Fruit fly (Drosophila melanogaster) whole organism, embryonic: Measurements from ENCODE around the gene FucTA.

Experiments
- Atf3 ChIP-seq: fragments of 200-800 bp; sonication (Bioruptor generic); optimal IDR thresholded peaks from 3 replicates; lab custom pipeline; 2016; ENCODE audit warnings: missing biosample characterization, missing genetic modification characterization
- Atf6 ChIP-seq: fragments of 200-800 bp; sonication (Bioruptor generic); IDR thresholded peaks from 2 replicates; pipeline ENCODE4 v1.3.6; 2022; ENCODE audit warnings: missing biosample characterization, missing genetic modification characterization
- Blimp-1 ChIP-seq: fragments of 200-800 bp; sonication (Bioruptor generic); optimal IDR thresholded peaks from 3 replicates; lab custom pipeline; 2018; ENCODE audit warnings: missing biosample characterization, missing genetic modification characterization, mild to moderate bottlenecking, moderate library complexity, missing genetic modification reagents
- CG10431 ChIP-seq: fragments of 200-800 bp; sonication (Bioruptor generic); optimal IDR thresholded peaks from 3 replicates; lab custom pipeline; 2018; ENCODE audit warnings: missing biosample characterization, mild to moderate bottlenecking, missing genetic modification characterization
- CG10565 ChIP-seq: fragments of 200-800 bp; sonication (Bioruptor generic); optimal IDR thresholded peaks from 3 replicates; lab custom pipeline; 2016; ENCODE audit warnings: missing biosample characterization, mild to moderate bottlenecking, missing genetic modification characterization
- CG11695 ChIP-seq: fragments of 200-800 bp; sonication (Bioruptor generic); IDR thresholded peaks from 3 replicates; pipeline ENCODE4 v1.3.6; 2022; ENCODE audit warnings: missing biosample characterization, missing genetic modification characterization
- CG12155 ChIP-seq: fragments of 200-800 bp; sonication (Bioruptor generic); optimal IDR thresholded peaks from 3 replicates; lab custom pipeline; 2016; ENCODE audit warnings: missing biosample characterization, missing genetic modification characterization
- CG13287 ChIP-seq: fragments of 200-800 bp; sonication (Bioruptor generic); IDR thresholded peaks from 2 replicates; pipeline ENCODE4 v1.3.6; 2022; ENCODE audit warnings: missing biosample characterization, missing genetic modification characterization; ENCODE audit not compliant: partially characterized antibody
- CG13296 ChIP-seq: fragments of 200-800 bp; sonication (Bioruptor generic); optimal IDR thresholded peaks from 3 replicates; lab custom pipeline; 2018; ENCODE audit warnings: missing biosample characterization, mild to moderate bottlenecking, missing genetic modification characterization
- CG13624 ChIP-seq: fragments of 200-800 bp; sonication (Bioruptor generic); optimal IDR thresholded peaks from 2 replicates; lab custom pipeline; 2016; ENCODE audit warnings: missing biosample characterization, missing genetic modification characterization
- CG14860 ChIP-seq: fragments of 200-800 bp; sonication (Bioruptor generic); IDR thresholded peaks from 3 replicates; pipeline ENCODE4 v1.3.6; 2022; ENCODE audit warnings: missing biosample characterization, missing genetic modification characterization; ENCODE audit not compliant: partially characterized antibody
- CG15011 ChIP-seq: fragments of 200-800 bp; sonication (Bioruptor generic); optimal IDR thresholded peaks from 3 replicates; lab custom pipeline; 2018; ENCODE audit warnings: missing biosample characterization, mild to moderate bottlenecking, missing genetic modification characterization
- CG18476 ChIP-seq: fragments of 200-800 bp; sonication (Bioruptor generic); optimal IDR thresholded peaks from 2 replicates; lab custom pipeline; 2016; ENCODE audit warnings: missing biosample characterization, mild to moderate bottlenecking, missing genetic modification characterization
- CG34422 ChIP-seq: fragments of 200-800 bp; sonication (Bioruptor generic); IDR thresholded peaks from 3 replicates; pipeline ENCODE4 v1.3.6; 2022; ENCODE audit warnings: missing biosample characterization, missing genetic modification characterization
- CG6254 ChIP-seq: fragments of 200-800 bp; sonication (Bioruptor generic); optimal IDR thresholded peaks from 3 replicates; lab custom pipeline; 2017; ENCODE audit warnings: mild to moderate bottlenecking, missing biosample characterization, missing genetic modification reagents, missing genetic modification characterization
- CG7745 ChIP-seq: fragments of 200-800 bp; sonication (Bioruptor generic); optimal IDR thresholded peaks from 2 replicates; lab custom pipeline; 2018; ENCODE audit warnings: missing biosample characterization, mild to moderate bottlenecking, missing genetic modification characterization, moderate library complexity
- CG7839 ChIP-seq: fragments of 200-800 bp; sonication (Bioruptor generic); optimal IDR thresholded peaks from 3 replicates; lab custom pipeline; 2018; ENCODE audit warnings: missing biosample characterization, mild to moderate bottlenecking, missing genetic modification characterization, moderate library complexity
- CG8089 ChIP-seq: fragments of 200-800 bp; sonication (Bioruptor generic); optimal IDR thresholded peaks from 3 replicates; lab custom pipeline; 2016; ENCODE audit warnings: missing biosample characterization, missing genetic modification characterization
- CTCF ChIP-seq: fragments of 200-800 bp; sonication (Bioruptor generic); optimal IDR thresholded peaks from 2 replicates; lab custom pipeline; 2017; ENCODE audit warnings: missing biosample characterization, mild to moderate bottlenecking, missing genetic modification characterization, moderate library complexity
- Doc2 ChIP-seq: fragments of 200-800 bp; sonication (Bioruptor generic); IDR thresholded peaks from 2 replicates; pipeline ENCODE4 v1.3.6; 2022; ENCODE audit warnings: missing biosample characterization, missing genetic modification characterization
- Doc3 ChIP-seq: fragments of 200-800 bp; sonication (Bioruptor generic); IDR thresholded peaks from 3 replicates; pipeline ENCODE4 v1.3.6; 2022; ENCODE audit warnings: missing biosample characterization, missing genetic modification characterization; ENCODE audit not compliant: partially characterized antibody
- Drgx ChIP-seq: fragments of 200-800 bp; sonication (Bioruptor generic); IDR thresholded peaks from 2 replicates; pipeline ENCODE4 v1.3.6; 2022; ENCODE audit warnings: missing biosample characterization, missing genetic modification characterization
- Fer3 ChIP-seq: fragments of 200-800 bp; sonication (Bioruptor generic); optimal IDR thresholded peaks from 2 replicates; lab custom pipeline; 2018; ENCODE audit warnings: missing biosample characterization, mild to moderate bottlenecking, missing genetic modification characterization, moderate library complexity
- H15 ChIP-seq: fragments of 200-800 bp; sonication (Bioruptor generic); IDR thresholded peaks from 3 replicates; pipeline ENCODE4 v1.3.6; 2022; ENCODE audit warnings: missing biosample characterization, missing genetic modification characterization
- HLH3B ChIP-seq: fragments of 200-800 bp; sonication (Bioruptor generic); IDR thresholded peaks from 2 replicates; pipeline ENCODE4 v1.3.6; 2022; ENCODE audit warnings: missing biosample characterization, missing genetic modification characterization
- Nf-YB ChIP-seq: fragments of 200-800 bp; sonication (Bioruptor generic); optimal IDR thresholded peaks from 3 replicates; lab custom pipeline; 2019; ENCODE audit warnings: missing biosample characterization, mild to moderate bottlenecking, missing genetic modification characterization, moderate library complexity
- Nf-YC ChIP-seq: fragments of 200-800 bp; optimal IDR thresholded peaks from 3 replicates; lab custom pipeline; 2019; ENCODE audit warnings: missing biosample characterization, mild to moderate bottlenecking, missing genetic modification characterization, moderate library complexity
- Pdp1 ChIP-seq, 2 experiments: fragments of 200-800 bp; sonication (Bioruptor generic); optimal IDR thresholded peaks; 3 replicates each; lab custom pipeline; 2016; ENCODE audit warnings: missing biosample characterization in 2 of 2, missing genetic modification characterization in 2 of 2, mild to moderate bottlenecking in 1 of 2, moderate library complexity in 1 of 2
- Ravus ChIP-seq: fragments of 200-800 bp; sonication (Bioruptor generic); IDR thresholded peaks from 2 replicates; pipeline ENCODE4 v1.3.6; 2022; ENCODE audit warnings: missing biosample characterization, missing genetic modification characterization
- Rx ChIP-seq: fragments of 200-800 bp; sonication (Bioruptor generic); IDR thresholded peaks from 2 replicates; pipeline ENCODE4 v1.3.6; 2022; ENCODE audit warnings: missing biosample characterization, missing genetic modification characterization
- TFAM ChIP-seq: fragments of 200-800 bp; sonication (Bioruptor generic); optimal IDR thresholded peaks from 2 replicates; lab custom pipeline; 2017; ENCODE audit warnings: missing biosample characterization, missing genetic modification characterization, inconsistent platforms
- Tbp ChIP-seq: fragments of >200 bp; optimal IDR thresholded peaks from 2 replicates; lab custom pipeline; 2018; ENCODE audit warnings: missing biosample characterization, missing genetic modification characterization
- Trl ChIP-seq, 3 experiments: fragments of >200 bp in 2 of 3; fragments of 200-800 bp in 1 of 3; sonication (Bioruptor generic) in 1 of 3; optimal IDR thresholded peaks; 2 replicates in 1 of 3; 3 replicates in 2 of 3; lab custom pipeline; 2016 to 2017; ENCODE audit warnings: missing biosample characterization in 1 of 3, missing genetic modification characterization in 1 of 3
- Usf ChIP-seq: fragments of 200-800 bp; sonication (Bioruptor generic); optimal IDR thresholded peaks from 2 replicates; lab custom pipeline; 2017; ENCODE audit warnings: missing genotype, missing biosample characterization, missing genetic modification characterization
- Xrp1 ChIP-seq: fragments of 200-800 bp; sonication (Bioruptor generic); IDR thresholded peaks from 2 replicates; pipeline ENCODE4 v1.3.6; 2022; ENCODE audit warnings: missing biosample characterization, missing genetic modification characterization
- al ChIP-seq: fragments of 200-800 bp; sonication (Bioruptor generic); IDR thresholded peaks from 2 replicates; pipeline ENCODE4 v1.3.6; 2022; ENCODE audit warnings: missing biosample characterization, missing genetic modification characterization
- ap ChIP-seq: fragments of 200-800 bp; sonication (Bioruptor generic); IDR thresholded peaks from 2 replicates; pipeline ENCODE4 v1.3.6; 2022; ENCODE audit warnings: missing biosample characterization, missing genetic modification characterization
- ci ChIP-seq: fragments of 200-800 bp; sonication (Bioruptor generic); IDR thresholded peaks from 3 replicates; pipeline ENCODE4 v1.3.6; 2022; ENCODE audit warnings: missing biosample characterization, missing genetic modification characterization
- dati ChIP-seq: fragments of 200-800 bp; sonication (Bioruptor generic); IDR thresholded peaks from 2 replicates; pipeline ENCODE4 v1.3.6; 2022; ENCODE audit warnings: missing biosample characterization, missing genetic modification characterization
- ftz-f1 ChIP-seq: fragments of 200-800 bp; sonication (Bioruptor generic); optimal IDR thresholded peaks from 2 replicates; lab custom pipeline; 2016; ENCODE audit warnings: missing biosample characterization, missing genetic modification characterization
- fu2 ChIP-seq: fragments of 200-800 bp; sonication (Bioruptor generic); optimal IDR thresholded peaks from 2 replicates; lab custom pipeline; 2016; ENCODE audit warnings: missing biosample characterization, missing genetic modification characterization
- grau ChIP-seq: fragments of 200-800 bp; optimal IDR thresholded peaks from 3 replicates; lab custom pipeline; 2019; ENCODE audit warnings: missing biosample characterization, mild to moderate bottlenecking, missing genetic modification characterization, moderate library complexity
- gro ChIP-seq: fragments of 200-800 bp; sonication (Bioruptor generic); optimal IDR thresholded peaks from 2 replicates; lab custom pipeline; 2016; ENCODE audit warnings: missing biosample characterization, missing genetic modification characterization
- inv ChIP-seq: fragments of 200-800 bp; sonication (Bioruptor generic); IDR thresholded peaks from 2 replicates; pipeline ENCODE4 v1.3.6; 2022; ENCODE audit warnings: missing biosample characterization, missing genetic modification characterization; ENCODE audit not compliant: partially characterized antibody
- pan ChIP-seq, 4 experiments: fragments of >200 bp in 3 of 4; fragments of 200-800 bp in 1 of 4; sonication (Bioruptor generic) in 1 of 4; optimal IDR thresholded peaks in 3 of 4; IDR thresholded peaks in 1 of 4; 2 replicates each; pipeline versions ENCODE4 v1.3.6 to Lab custom; 2017 to 2022; ENCODE audit warnings: missing biosample characterization in 2 of 4, missing genetic modification characterization in 2 of 4, mixed read lengths in 1 of 4
- schlank ChIP-seq: fragments of 200-800 bp; sonication (Bioruptor generic); optimal IDR thresholded peaks from 2 replicates; lab custom pipeline; 2018; ENCODE audit warnings: missing biosample characterization, mild to moderate bottlenecking, missing genetic modification characterization
- sens-2 ChIP-seq: fragments of 200-800 bp; sonication (Bioruptor generic); IDR thresholded peaks from 2 replicates; pipeline ENCODE4 v1.3.6; 2022; ENCODE audit warnings: missing biosample characterization, missing genetic modification characterization
- sim ChIP-seq: fragments of 200-800 bp; sonication (Bioruptor generic); IDR thresholded peaks from 2 replicates; pipeline ENCODE4 v1.3.6; 2022; ENCODE audit warnings: missing biosample characterization, missing genetic modification characterization
- sob ChIP-seq: fragments of 200-800 bp; sonication (Bioruptor generic); IDR thresholded peaks from 2 replicates; pipeline ENCODE4 v1.3.6; 2022; ENCODE audit warnings: missing biosample characterization, missing genetic modification characterization
- ssp ChIP-seq: fragments of 200-800 bp; sonication (Bioruptor generic); IDR thresholded peaks from 2 replicates; pipeline ENCODE4 v1.3.6; 2022; ENCODE audit warnings: missing biosample characterization, missing genetic modification characterization

The FucTA gene

DNA sequence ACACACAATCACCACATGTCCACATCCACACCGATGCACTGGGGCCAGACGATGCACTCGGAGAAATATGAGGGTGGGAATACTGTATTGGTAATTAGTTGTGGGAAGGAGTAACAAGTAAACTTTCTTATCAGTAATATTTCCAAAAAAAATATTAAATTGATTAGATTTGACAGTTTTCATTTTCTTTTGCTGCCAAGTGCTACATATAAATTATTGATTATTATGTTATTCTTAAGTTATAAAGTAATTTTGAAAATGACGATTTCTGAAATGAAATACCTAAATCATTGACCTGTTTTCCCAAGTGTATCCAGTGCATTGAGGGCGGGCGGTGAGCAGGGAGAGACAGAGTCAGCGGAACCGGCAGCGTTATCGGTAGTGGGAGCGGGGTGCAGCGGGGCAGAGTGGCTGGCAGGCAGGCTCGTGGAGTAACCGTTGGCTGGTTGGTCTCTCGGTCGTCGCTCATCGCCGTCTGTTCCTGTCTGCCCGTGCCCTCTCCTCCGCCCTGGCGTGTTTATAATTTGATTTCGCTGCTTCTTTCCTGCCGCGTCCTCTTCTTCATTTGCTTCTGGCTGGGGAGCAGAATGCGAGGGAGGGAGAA is 39.1 kb upstream of the FucTA start (continued):
- TF ChIP-seq Nf-YC = no peak
- peak; percentile 36; the same call in 1 of the 3 replicates for TF ChIP-seq ci (GFP tag; lab: Robert Waterston, UW)
- no peak for TF ChIP-seq Trl (optimal IDR thresholded peaks at IDR 0.05; lab: Kevin White, UChicago)
- TF ChIP-seq Trl (GFP tag; optimal IDR thresholded peaks at IDR 0.05; lab: Kevin White, UChicago) = no peak
- no peak for TF ChIP-seq Doc2 (GFP tag; lab: Robert Waterston, UW)
- TF ChIP-seq ssp (GFP tag; lab: Robert Waterston, UW) = 0 out of 2 replicates have a peak, but pooled peaks have one; percentile 16
- TF ChIP-seq sens-2 = no peak
- no peak for TF ChIP-seq gro (GFP tag; lab: Kevin White, UChicago)
- TF ChIP-seq sim = no peak
- TF ChIP-seq CG14860 (GFP tag; lab: Robert Waterston, UW) = no peak
- no peak for TF ChIP-seq CG13296 (GFP tag; lab: Kevin White, UChicago)
- no peak for TF ChIP-seq Rx (GFP tag; lab: Robert Waterston, UW)
- TF ChIP-seq CG12155 = peak; percentile 25
- TF ChIP-seq schlank (tag; lab: Kevin White, UChicago) = no peak
- no peak for TF ChIP-seq H15 (GFP tag; lab: Robert Waterston, UW)
- TF ChIP-seq CG7839 = peak; percentile 68
- TF ChIP-seq ap (GFP tag; lab: Robert Waterston, UW) = no peak
- TF ChIP-seq ftz-f1 (GFP tag; lab: Kevin White, UChicago) = no peak
- peak; percentile 19 for TF ChIP-seq Nf-YB (GFP tag; lab: Kevin White, UChicago)
- TF ChIP-seq fu2 (GFP tag; lab: Kevin White, UChicago) = no peak
- no peak for TF ChIP-seq CG15011 (GFP tag; lab: Kevin White, UChicago)
- TF ChIP-seq grau (tag; lab: Kevin White, UChicago) = peak; percentile 49
- no peak for TF ChIP-seq Atf6 (GFP tag; lab: Robert Waterston, UW)
- TF ChIP-seq Usf (GFP tag; lab: Kevin White, UChicago) = peak; percentile 5
- TF ChIP-seq Atf3 (GFP tag; lab: Kevin White, UChicago) = no peak
- TF ChIP-seq al (GFP tag; lab: Robert Waterston, UW) = no peak
- TF ChIP-seq Drgx (GFP tag; lab: Robert Waterston, UW) = peak; percentile 87
- no peak for TF ChIP-seq sob (GFP tag; lab: Robert Waterston, UW)
- no peak for TF ChIP-seq CG7745 (tag; lab: Kevin White, UChicago)
- TF ChIP-seq CG18476 (GFP tag; lab: Kevin White, UChicago) = peak; percentile 11
- no peak for TF ChIP-seq TFAM (GFP tag; lab: Kevin White, UChicago)
- TF ChIP-seq Doc3 (GFP tag; lab: Robert Waterston, UW) = no peak
- TF ChIP-seq CG13287 = no peak
- peak; percentile 13 for TF ChIP-seq CTCF
- no peak for TF ChIP-seq CG10565
- no peak for TF ChIP-seq CG8089
- no peak for TF ChIP-seq dati (GFP tag; lab: Robert Waterston, UW)
- no peak for TF ChIP-seq Fer3 (tag; lab: Kevin White, UChicago)
- no peak for TF ChIP-seq CG11695 (GFP tag; lab: Robert Waterston, UW)
- no peak for TF ChIP-seq CG10431 (GFP tag; lab: Kevin White, UChicago)
- no peak for TF ChIP-seq inv (GFP tag; lab: Robert Waterston, UW)
- no peak for TF ChIP-seq Ravus
- no peak for TF ChIP-seq CG13624 (GFP tag; lab: Kevin White, UChicago)
- peak; percentile 28; the same call in 1 of the 2 replicates for TF ChIP-seq HLH3B (GFP tag; lab: Robert Waterston, UW)
- peak; percentile 65 for TF ChIP-seq Blimp-1 (GFP tag; lab: Kevin White, UChicago)
- no peak for TF ChIP-seq Tbp (GFP tag; lab: Kevin White, UChicago)
- TF ChIP-seq CG6254 (GFP tag; lab: Kevin White, UChicago) = peak; percentile 32
- peak; percentile 68; the same call in 1 of the 2 replicates for TF ChIP-seq Xrp1 (GFP tag; lab: Robert Waterston, UW)
- TF ChIP-seq Pdp1 (GFP tag; optimal IDR thresholded peaks at IDR 0.05; lab: Kevin White, UChicago) = peak in 1 of 2 experiments; percentile 41
- no peak; the same call in 2 of the 3 replicates for TF ChIP-seq CG34422 (GFP tag; lab: Robert Waterston, UW)
- no peak for TF ChIP-seq pan (optimal IDR thresholded peaks at IDR 0.05; lab: Kevin White, UChicago)
- no peak for TF ChIP-seq pan (GFP tag; optimal IDR thresholded peaks at IDR 0.05 in 1 of 2, IDR thresholded peaks at IDR 0.05 in 1 of 2)
